Worm (Caenorhabditis elegans) whole organism, L1 larva: ENCODE measurements around the gene Y44A6D.6.
A peak's percentile ranks its signal among the peaks of the same experiment; 100 is the strongest.

ENCODE experiments used
- C34B4.2 ChIP-seq: sonication (generic microtip); optimal IDR thresholded peaks from 2 replicates; lab custom pipeline; 2017; ENCODE audit warnings: mild to moderate bottlenecking, missing genetic modification characterization, missing compliant biosample characterization
- F16B12.6 ChIP-seq: fragments of 150-350 bp; optimal IDR thresholded peaks from 2 replicates; lab custom pipeline; 2014; ENCODE audit warnings: missing biosample characterization, missing genetic modification characterization
- aha-1 ChIP-seq: fragments of 150-350 bp; optimal IDR thresholded peaks from 2 replicates; lab custom pipeline; 2014; ENCODE audit warnings: missing biosample characterization, missing genetic modification characterization
- alr-1 ChIP-seq: fragments of 200-800 bp; sonication (Bioruptor generic); optimal IDR thresholded peaks from 2 replicates; lab custom pipeline; 2018; ENCODE audit warnings: borderline replicate concordance, mild to moderate bottlenecking, missing genetic modification characterization, missing compliant biosample characterization
- blmp-1 ChIP-seq: fragments of 150-350 bp; optimal IDR thresholded peaks from 2 replicates; lab custom pipeline; 2014; ENCODE audit warnings: missing biosample characterization, missing genetic modification characterization
- efl-1 ChIP-seq, 4 experiments: fragments of 150-350 bp; optimal IDR thresholded peaks in 3 of 4; peaks in 1 of 4; 1 replicate in 1 of 4; 2 replicates in 3 of 4; lab custom pipeline; 2014; ENCODE audit warnings: missing biosample characterization in 2 of 4, missing genetic modification characterization in 2 of 4, missing genetic modification reagents in 2 of 4
- efl-3 ChIP-seq: fragments of 200-800 bp; sonication (Bioruptor generic); optimal IDR thresholded peaks from 2 replicates; lab custom pipeline; 2018; ENCODE audit warnings: mild to moderate bottlenecking, missing genetic modification characterization, missing compliant biosample characterization
- fkh-10 ChIP-seq: sonication (generic microtip); optimal IDR thresholded peaks from 2 replicates; lab custom pipeline; 2017; ENCODE audit warnings: missing biosample characterization, missing genetic modification reagents, missing genetic modification characterization
- grh-1 ChIP-seq: fragments of 200-800 bp; sonication (Bioruptor generic); IDR thresholded peaks from 2 replicates; pipeline ENCODE4 v1.3.6; 2022; ENCODE audit warnings: missing genetic modification reagents, missing genetic modification characterization, missing compliant biosample characterization
- isw-1 ChIP-seq: fragments of 200-800 bp; sonication (Bioruptor generic); IDR thresholded peaks from 2 replicates; pipeline ENCODE4 v1.3.6; 2022; ENCODE audit warnings: missing genetic modification characterization, missing compliant biosample characterization
- lin-14 ChIP-seq: fragments of 200-800 bp; sonication (Bioruptor generic); optimal IDR thresholded peaks from 2 replicates; lab custom pipeline; 2018; ENCODE audit warnings: mild to moderate bottlenecking, missing genetic modification characterization, moderate library complexity, missing compliant biosample characterization
- lin-39 ChIP-seq: fragments of 150-350 bp; optimal IDR thresholded peaks from 2 replicates; lab custom pipeline; 2014; ENCODE audit warnings: missing biosample characterization, missing genetic modification reagents, missing genetic modification characterization
- lir-3 ChIP-seq: sonication (generic microtip); optimal IDR thresholded peaks from 2 replicates; lab custom pipeline; 2016; ENCODE audit warnings: mild to moderate bottlenecking, missing genetic modification characterization, moderate library complexity, missing compliant biosample characterization; ENCODE audit not compliant: poor library complexity
- mab-9 ChIP-seq: fragments of 200-800 bp; sonication (Bioruptor generic); IDR thresholded peaks from 2 replicates; pipeline ENCODE4 v1.3.6; 2022; ENCODE audit warnings: missing genetic modification reagents, missing genetic modification characterization, missing compliant biosample characterization
- mdl-1 ChIP-seq, 2 experiments: fragments of 150-350 bp; optimal IDR thresholded peaks; 2 replicates each; lab custom pipeline; 2014 to 2017; ENCODE audit warnings: missing biosample characterization in 2 of 2, missing genetic modification characterization in 2 of 2, inconsistent platforms in 1 of 2
- mef-2 ChIP-seq: fragments of 150-350 bp; optimal IDR thresholded peaks from 2 replicates; lab custom pipeline; 2014; ENCODE audit warnings: missing biosample characterization, missing genetic modification characterization
- mep-1 ChIP-seq: fragments of 150-350 bp; optimal IDR thresholded peaks from 2 replicates; lab custom pipeline; 2014; ENCODE audit warnings: missing biosample characterization, missing genetic modification characterization
- nhr-19 ChIP-seq: fragments of 200-800 bp; sonication (Bioruptor generic); conservative IDR thresholded peaks from 2 replicates; pipeline ENCODE4 v1.3.6; 2022; ENCODE audit warnings: missing genetic modification characterization, missing compliant biosample characterization
- nhr-47 ChIP-seq: sonication (generic microtip); optimal IDR thresholded peaks from 2 replicates; lab custom pipeline; 2016; ENCODE audit warnings: mild to moderate bottlenecking, missing genetic modification characterization, moderate library complexity, missing compliant biosample characterization
- nhr-71 ChIP-seq: sonication (generic microtip); optimal IDR thresholded peaks from 2 replicates; lab custom pipeline; 2016; ENCODE audit warnings: mild to moderate bottlenecking, missing genetic modification characterization, moderate library complexity, missing compliant biosample characterization
- nhr-85 ChIP-seq: sonication (generic microtip); peaks from one replicate; lab custom pipeline; 2016; ENCODE audit warnings: missing genetic modification characterization, inconsistent platforms, missing compliant biosample characterization
- nhr-90 ChIP-seq: sonication (generic microtip); optimal IDR thresholded peaks from 2 replicates; lab custom pipeline; 2016; ENCODE audit warnings: mild to moderate bottlenecking, missing genetic modification characterization, missing compliant biosample characterization; ENCODE audit not compliant: poor library complexity
- rnt-1 ChIP-seq: sonication (generic microtip); optimal IDR thresholded peaks from 2 replicates; lab custom pipeline; 2016; ENCODE audit warnings: mild to moderate bottlenecking, missing genetic modification characterization, moderate library complexity, missing compliant biosample characterization
- skn-1 ChIP-seq: fragments of 150-350 bp; optimal IDR thresholded peaks from 2 replicates; lab custom pipeline; 2014; ENCODE audit warnings: missing biosample characterization, missing genetic modification characterization
- snpc-4 ChIP-seq: fragments of 150-350 bp; optimal IDR thresholded peaks from 2 replicates; lab custom pipeline; 2014; ENCODE audit warnings: missing biosample characterization, missing genetic modification characterization
- snu-23 ChIP-seq: sonication (generic microtip); optimal IDR thresholded peaks from 2 replicates; lab custom pipeline; 2016; ENCODE audit warnings: missing genetic modification characterization, missing compliant biosample characterization
- tbx-2 ChIP-seq: sonication (generic microtip); optimal IDR thresholded peaks from 2 replicates; lab custom pipeline; 2016; ENCODE audit warnings: missing genetic modification characterization, missing compliant biosample characterization
- unc-30 ChIP-seq: sonication (generic microtip); optimal IDR thresholded peaks from 2 replicates; lab custom pipeline; 2017; ENCODE audit warnings: missing biosample characterization, missing genetic modification characterization
- unc-62 ChIP-seq: fragments of 150-350 bp; optimal IDR thresholded peaks from 2 replicates; lab custom pipeline; 2014; ENCODE audit warnings: missing biosample characterization, missing genetic modification reagents, missing genetic modification characterization
- ztf-4 ChIP-seq: fragments of 150-350 bp; optimal IDR thresholded peaks from 2 replicates; lab custom pipeline; 2014; ENCODE audit warnings: missing biosample characterization, missing genetic modification characterization

Gene Y44A6D.6

ce11 chrV:20802906-20803305 is 4.2 kb upstream of the Y44A6D.6 start, which contains the start of gene Y44A6D.5:
Gene Y44A6D.5 (minus strand): TSS chrV:20803006.
- TF ChIP-seq efl-1 (optimal IDR thresholded peaks at IDR 0.05; lab: Kevin White, UChicago) (no peak), efl-1 (GFP tag; optimal IDR thresholded peaks at IDR 0.05 in 1 of 2; lab: Kevin White, UChicago) (peak in 1 of 2 experiments; percentile 66), lir-3 (tag; lab: Kevin White, UChicago) (no peak), nhr-85 (no peak), fkh-10 (no peak)

DNA sequence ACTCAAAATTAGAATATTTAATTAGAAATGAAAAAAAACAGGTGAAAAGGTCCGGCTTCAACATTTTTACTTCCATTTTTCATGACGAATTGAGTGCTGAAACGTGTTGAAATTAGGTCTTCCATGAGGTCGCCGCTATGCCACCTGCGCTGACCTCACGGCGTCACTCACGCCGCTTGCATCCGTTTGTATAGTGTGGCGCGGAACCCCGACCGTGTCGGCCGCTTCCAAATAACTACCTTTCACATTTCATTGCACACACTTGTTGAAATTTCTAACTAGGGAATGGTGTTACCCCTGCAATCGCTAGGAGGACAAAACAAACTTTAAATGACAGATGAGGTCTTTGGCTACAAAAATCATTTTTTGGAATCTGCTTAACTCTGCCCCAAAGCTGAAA is 3.7 kb upstream of the Y44A6D.6 start:
- TF ChIP-seq nhr-47 (tag; lab: Kevin White, UChicago) (peak; percentile 17), snu-23 (GFP tag; lab: Kevin White, UChicago) (peak; percentile 4), nhr-85 (peak; percentile 27), nhr-71 (peak; percentile 10), snpc-4 (tag; lab: Kevin White, UChicago) (peak; percentile 94), nhr-90 (peak; percentile 23), grh-1 (GFP tag; lab: Robert Waterston, UW) (peak; percentile 23; the same call in 1 of the 2 replicates)

DNA sequence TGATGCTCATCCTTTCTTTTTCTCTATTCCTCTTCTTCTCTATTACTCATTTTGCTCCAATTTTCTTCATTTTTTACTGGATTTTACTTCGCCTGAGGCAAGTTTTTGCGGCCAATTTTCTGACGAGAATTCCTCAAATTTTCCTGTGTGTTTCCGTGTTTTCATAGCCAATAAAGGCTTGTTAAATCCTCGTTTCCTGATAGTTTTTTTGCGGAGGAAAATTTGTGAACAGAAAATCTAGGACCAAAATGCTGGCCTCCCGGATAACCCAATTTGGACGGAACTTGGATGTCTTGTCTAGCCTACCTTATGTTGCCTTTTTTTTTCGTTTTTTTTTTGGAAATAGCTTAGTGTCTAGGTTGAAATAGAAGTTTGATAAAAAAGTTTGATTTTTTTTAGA is 6.5 kb downstream of the Y44A6D.6 start:
- TF ChIP-seq efl-1 (optimal IDR thresholded peaks at IDR 0.05; lab: Kevin White, UChicago) (no peak), efl-1 (GFP tag; optimal IDR thresholded peaks at IDR 0.05 in 1 of 2; lab: Kevin White, UChicago) (peak in 1 of 2 experiments; percentile 7), alr-1 (no peak), mab-9 (no peak), lin-14 (GFP tag; lab: Kevin White, UChicago) (peak; percentile 56)

DNA sequence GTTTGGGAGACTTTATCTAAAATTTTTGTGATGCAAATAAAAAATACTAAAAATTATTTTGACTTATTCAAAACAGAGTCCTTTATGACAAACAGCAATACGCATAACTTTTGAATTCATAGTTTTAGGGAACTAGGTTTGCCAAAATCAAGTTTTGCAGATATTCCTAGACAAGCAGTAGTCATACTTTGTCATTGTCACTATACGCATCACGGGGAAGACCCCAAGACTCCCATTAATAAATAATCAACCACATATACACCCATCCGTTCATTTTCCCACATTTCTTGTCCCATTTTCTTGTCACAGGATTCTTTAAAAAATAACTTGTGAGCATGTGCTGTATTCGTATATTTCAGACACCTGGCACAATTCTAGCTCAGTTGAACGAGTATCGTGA is 7.3 kb downstream of the Y44A6D.6 start, which contains the start of gene Y44A6D.7:
Gene Y44A6D.7, plus strand, starts transcription at position 301 of the 400 bp plus-strand sequence.
- TF ChIP-seq nhr-85 (peak; percentile 30), nhr-19 (GFP tag; lab: Robert Waterston, UW) (no peak), efl-3 (GFP tag; lab: Kevin White, UChicago) (no peak), mep-1 (tag; lab: Kevin White, UChicago) (no peak), lin-39 (no peak), skn-1 (tag; lab: Kevin White, UChicago) (no peak), ztf-4 (tag; lab: Kevin White, UChicago) (no peak)

DNA sequence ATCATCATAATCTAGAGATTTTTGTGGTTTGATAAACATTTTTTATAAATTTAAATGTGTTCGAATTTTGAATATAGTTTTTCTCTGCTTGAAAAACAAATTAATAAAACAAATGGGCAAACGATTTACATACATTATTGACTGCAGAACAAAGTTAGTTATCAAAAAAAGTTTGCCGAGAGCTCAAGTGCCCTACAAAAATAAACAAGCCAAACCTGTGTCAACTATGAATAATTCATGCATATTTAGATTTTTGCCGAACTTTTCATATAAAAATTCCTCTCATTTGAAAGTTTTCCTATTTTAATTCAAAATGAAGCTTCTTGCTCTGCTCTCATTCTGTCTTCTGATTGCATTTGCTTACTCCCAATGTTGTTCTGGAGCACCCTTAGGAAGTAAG is 8.7 kb downstream of the Y44A6D.6 start, which contains the start of gene sshk-1:
Gene sshk-1, plus strand, starts transcription at position 301 of the 400 bp plus-strand sequence.
- TF ChIP-seq aha-1 (no peak), isw-1 (GFP tag; lab: Robert Waterston, UW) (no peak)
- TF ChIP-seq, all 84 proteins: peak for 0

DNA sequence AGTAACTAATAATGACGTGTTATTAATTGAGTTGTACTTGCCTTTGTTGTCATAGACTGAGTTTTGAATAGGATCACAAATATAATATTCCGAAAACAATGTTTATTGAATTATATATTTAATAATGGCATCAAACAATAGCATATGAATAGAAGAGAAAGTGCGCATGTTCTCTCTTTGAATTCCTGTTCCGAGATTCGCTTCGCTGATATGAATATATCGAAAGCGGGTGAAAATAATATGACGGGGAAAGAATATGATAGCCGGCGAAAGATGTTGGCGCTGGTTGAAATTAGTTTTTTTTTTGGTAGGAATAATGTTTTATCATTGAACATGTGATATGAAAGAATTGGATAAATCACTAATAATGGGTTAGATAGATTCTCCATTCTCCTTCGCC is 12.9 kb downstream of the Y44A6D.6 start, which contains the start of gene T03D8.6:
Gene T03D8.6, minus strand, starts transcription at position 298 of the 400 bp plus-strand sequence.
- peak; percentile 68 for TF ChIP-seq blmp-1 (tag; lab: Kevin White, UChicago)
- TF ChIP-seq unc-30 (tag; lab: Kevin White, UChicago), result no peak

ce11 chrV:20824962-20825609 is 17.9 kb downstream of the Y44A6D.6 start, which contains the start of the genes gcy-22 and grl-14:
Gene gcy-22 (minus strand): TSS chrV:20825062.
Gene grl-14 (plus strand): TSS chrV:20825559.
- TF ChIP-seq efl-1 (optimal IDR thresholded peaks at IDR 0.05; lab: Kevin White, UChicago) (no peak), efl-1 (GFP tag; optimal IDR thresholded peaks at IDR 0.05 in 1 of 2; lab: Kevin White, UChicago) (no peak), mef-2 (no peak), F16B12.6 (tag; lab: Kevin White, UChicago) (no peak), aha-1 (no peak), tbx-2 (tag; lab: Kevin White, UChicago) (no peak)

ce11 chrV:20826618-20827017 is 19.5 kb downstream of the Y44A6D.6 start:
- TF ChIP-seq mab-9, result no peak
- no peak for TF ChIP-seq skn-1 (tag; lab: Kevin White, UChicago)
- no peak for TF ChIP-seq lin-39
- TF ChIP-seq C34B4.2, result no peak
- TF ChIP-seq nhr-47 (tag; lab: Kevin White, UChicago), result no peak
- TF ChIP-seq lin-14 (GFP tag; lab: Kevin White, UChicago), result no peak
- no peak for TF ChIP-seq unc-62 (GFP tag; lab: Kevin White, UChicago)
- TF ChIP-seq mdl-1 (tag; optimal IDR thresholded peaks at IDR 0.05; lab: Kevin White, UChicago), result no peak
- TF ChIP-seq rnt-1, result no peak
